Fruit fly (Drosophila melanogaster) whole organism, embryonic: Measurements from ENCODE around the gene CG16972.

Experiments used
- CG10267 ChIP-seq: fragments of 200-800 bp; sonication (Bioruptor generic); optimal IDR thresholded peaks from 2 replicates; lab custom pipeline; 2018; ENCODE audit warnings: missing biosample characterization, mild to moderate bottlenecking, missing genetic modification characterization, moderate library complexity
- CG12236 ChIP-seq: fragments of 200-800 bp; sonication (Bioruptor generic); optimal IDR thresholded peaks from 2 replicates; lab custom pipeline; 2016; ENCODE audit warnings: missing biosample characterization, missing genetic modification characterization
- CG12659 ChIP-seq: fragments of 200-800 bp; sonication (Bioruptor generic); optimal IDR thresholded peaks from 3 replicates; lab custom pipeline; 2017; ENCODE audit warnings: mild to moderate bottlenecking, missing biosample characterization, missing genetic modification reagents, missing genetic modification characterization
- CG13424 ChIP-seq: fragments of 200-800 bp; sonication (Bioruptor generic); optimal IDR thresholded peaks from 2 replicates; lab custom pipeline; 2019; ENCODE audit warnings: missing biosample characterization, mild to moderate bottlenecking, missing genetic modification characterization, moderate library complexity
- CG14014 ChIP-seq: fragments of 200-800 bp; sonication (Bioruptor generic); IDR thresholded peaks from 2 replicates; pipeline ENCODE4 v1.3.6; 2022; ENCODE audit warnings: missing biosample characterization, missing genetic modification characterization
- CG14050 ChIP-seq: fragments of 200-800 bp; sonication (Bioruptor generic); IDR thresholded peaks from 3 replicates; pipeline ENCODE4 v1.3.6; 2022; ENCODE audit warnings: missing biosample characterization, missing genetic modification characterization
- CG15269 ChIP-seq: fragments of 200-800 bp; sonication (Bioruptor generic); optimal IDR thresholded peaks from 2 replicates; lab custom pipeline; 2018; ENCODE audit warnings: missing biosample characterization, mild to moderate bottlenecking, missing genetic modification characterization, moderate library complexity
- CG16779 ChIP-seq: fragments of 200-800 bp; sonication (Bioruptor generic); IDR thresholded peaks from 2 replicates; pipeline ENCODE4 v1.3.6; 2022; ENCODE audit warnings: missing biosample characterization, missing genetic modification characterization
- CG16863 ChIP-seq: fragments of 200-800 bp; sonication (Bioruptor generic); optimal IDR thresholded peaks from 3 replicates; lab custom pipeline; 2016; ENCODE audit warnings: missing biosample characterization, missing genetic modification characterization
- CG17912 ChIP-seq: fragments of 200-800 bp; sonication (Bioruptor generic); optimal IDR thresholded peaks from 2 replicates; lab custom pipeline; 2018; ENCODE audit warnings: missing biosample characterization, mild to moderate bottlenecking, missing genetic modification characterization
- CG1792 ChIP-seq: fragments of 200-800 bp; sonication (Bioruptor generic); optimal IDR thresholded peaks from 2 replicates; lab custom pipeline; 2016; ENCODE audit warnings: missing biosample characterization, missing genetic modification characterization
- CG1832 ChIP-seq: fragments of 200-800 bp; sonication (Bioruptor generic); optimal IDR thresholded peaks from 2 replicates; lab custom pipeline; 2017; ENCODE audit warnings: missing biosample characterization, mild to moderate bottlenecking, missing genetic modification characterization, inconsistent platforms
- CG2129 ChIP-seq: fragments of 200-800 bp; sonication (Bioruptor generic); IDR thresholded peaks from 2 replicates; pipeline ENCODE4 v1.3.6; 2022; ENCODE audit warnings: missing biosample characterization, missing genetic modification characterization; ENCODE audit not compliant: partially characterized antibody
- CG2199 ChIP-seq: fragments of 200-800 bp; sonication (Bioruptor generic); IDR thresholded peaks from 3 replicates; pipeline ENCODE4 v1.3.6; 2022; ENCODE audit warnings: missing biosample characterization, missing genetic modification characterization
- CG2889 ChIP-seq: fragments of 200-800 bp; sonication (Bioruptor generic); IDR thresholded peaks from 3 replicates; pipeline ENCODE4 v1.3.6; 2022; ENCODE audit warnings: missing biosample characterization, missing genetic modification characterization
- CG30020 ChIP-seq: fragments of 200-800 bp; optimal IDR thresholded peaks from 2 replicates; lab custom pipeline; 2019; ENCODE audit warnings: missing biosample characterization, mild to moderate bottlenecking, missing genetic modification characterization, moderate library complexity
- CG30403 ChIP-seq: fragments of 200-800 bp; sonication (Bioruptor generic); optimal IDR thresholded peaks from 3 replicates; lab custom pipeline; 2016; ENCODE audit warnings: missing biosample characterization, missing genetic modification characterization
- CG6654 ChIP-seq: fragments of 200-800 bp; sonication (Bioruptor generic); optimal IDR thresholded peaks from 2 replicates; lab custom pipeline; 2017; ENCODE audit warnings: missing biosample characterization, mild to moderate bottlenecking, missing genetic modification characterization
- CoRest ChIP-seq: fragments of 200-800 bp; sonication (Bioruptor generic); optimal IDR thresholded peaks from 3 replicates; lab custom pipeline; 2018; ENCODE audit warnings: missing biosample characterization, mild to moderate bottlenecking, missing genetic modification characterization, moderate library complexity
- Dbx ChIP-seq: fragments of 200-800 bp; sonication (Bioruptor generic); IDR thresholded peaks from 3 replicates; pipeline ENCODE4 v1.3.6; 2022; ENCODE audit warnings: missing biosample characterization, missing genetic modification characterization
- Drgx ChIP-seq: fragments of 200-800 bp; sonication (Bioruptor generic); IDR thresholded peaks from 2 replicates; pipeline ENCODE4 v1.3.6; 2022; ENCODE audit warnings: missing biosample characterization, missing genetic modification characterization
- HHEX ChIP-seq: fragments of 200-800 bp; sonication (Bioruptor generic); optimal IDR thresholded peaks from 3 replicates; lab custom pipeline; 2017; ENCODE audit warnings: missing biosample characterization, mild to moderate bottlenecking, missing genetic modification characterization, missing genetic modification reagents
- Kr ChIP-seq: fragments of 200-800 bp; sonication (Bioruptor generic); optimal IDR thresholded peaks from 2 replicates; lab custom pipeline; 2017; ENCODE audit warnings: missing biosample characterization, mild to moderate bottlenecking, missing genetic modification characterization
- Nf-YC ChIP-seq: fragments of 200-800 bp; optimal IDR thresholded peaks from 3 replicates; lab custom pipeline; 2019; ENCODE audit warnings: missing biosample characterization, mild to moderate bottlenecking, missing genetic modification characterization, moderate library complexity
- Oaz ChIP-seq: fragments of 200-800 bp; sonication (Bioruptor generic); IDR thresholded peaks from 2 replicates; pipeline ENCODE4 v1.3.6; 2022; ENCODE audit warnings: missing biosample characterization, missing genetic modification characterization
- Optix ChIP-seq: fragments of 200-800 bp; sonication (Bioruptor generic); IDR thresholded peaks from 3 replicates; pipeline ENCODE4 v1.3.6; 2022; ENCODE audit warnings: missing biosample characterization, missing genetic modification characterization
- Sox102F ChIP-seq: fragments of 200-800 bp; sonication (Bioruptor generic); optimal IDR thresholded peaks from 2 replicates; lab custom pipeline; 2018; ENCODE audit warnings: missing biosample characterization, mild to moderate bottlenecking, missing genetic modification characterization, moderate library complexity
- Usf ChIP-seq: fragments of 200-800 bp; sonication (Bioruptor generic); optimal IDR thresholded peaks from 2 replicates; lab custom pipeline; 2017; ENCODE audit warnings: missing genotype, missing biosample characterization, missing genetic modification characterization
- bcd ChIP-seq: fragments of 200-800 bp; sonication (Bioruptor generic); optimal IDR thresholded peaks from 2 replicates; lab custom pipeline; 2017; ENCODE audit warnings: missing biosample characterization, mild to moderate bottlenecking, missing genetic modification characterization
- bigmax ChIP-seq: fragments of 200-800 bp; sonication (Bioruptor generic); optimal IDR thresholded peaks from 2 replicates; lab custom pipeline; 2018; ENCODE audit warnings: missing biosample characterization, mild to moderate bottlenecking, missing genetic modification characterization
- chm ChIP-seq: fragments of 200-800 bp; sonication (Bioruptor generic); IDR thresholded peaks from 2 replicates; pipeline ENCODE4 v1.3.6; 2022; ENCODE audit warnings: missing biosample characterization, missing genetic modification characterization
- crol ChIP-seq: fragments of 200-800 bp; sonication (Bioruptor generic); IDR thresholded peaks from 2 replicates; pipeline ENCODE4 v1.3.6; 2022; ENCODE audit warnings: missing biosample characterization, missing genetic modification characterization
- dati ChIP-seq: fragments of 200-800 bp; sonication (Bioruptor generic); IDR thresholded peaks from 2 replicates; pipeline ENCODE4 v1.3.6; 2022; ENCODE audit warnings: missing biosample characterization, missing genetic modification characterization
- dpn ChIP-seq, 2 experiments: fragments of 200-800 bp; sonication (Bioruptor generic); optimal IDR thresholded peaks; 3 replicates each; lab custom pipeline; 2016; ENCODE audit warnings: missing biosample characterization in 2 of 2, missing genetic modification characterization in 2 of 2
- eyg ChIP-seq: fragments of 200-800 bp; sonication (Bioruptor generic); optimal IDR thresholded peaks from 3 replicates; lab custom pipeline; 2016; ENCODE audit warnings: missing biosample characterization, missing genetic modification characterization
- fd96Cb ChIP-seq: fragments of 200-800 bp; sonication (Bioruptor generic); optimal IDR thresholded peaks from 2 replicates; lab custom pipeline; 2018; ENCODE audit warnings: missing biosample characterization, mild to moderate bottlenecking, missing genetic modification characterization, moderate library complexity
- gem ChIP-seq: fragments of 200-800 bp; sonication (Bioruptor generic); optimal IDR thresholded peaks from 2 replicates; lab custom pipeline; 2019; ENCODE audit warnings: missing biosample characterization, mild to moderate bottlenecking, missing genetic modification characterization, moderate library complexity
- gsb-n ChIP-seq: fragments of 200-800 bp; sonication (Bioruptor generic); optimal IDR thresholded peaks from 3 replicates; lab custom pipeline; 2018; ENCODE audit warnings: missing biosample characterization, mild to moderate bottlenecking, missing genetic modification characterization
- h ChIP-seq: fragments of >200 bp; optimal IDR thresholded peaks from 2 replicates; lab custom pipeline; 2017
- lbe ChIP-seq: fragments of 200-800 bp; sonication (Bioruptor generic); optimal IDR thresholded peaks from 2 replicates; lab custom pipeline; 2016; ENCODE audit warnings: missing biosample characterization, mild to moderate bottlenecking, missing genetic modification characterization
- mirr ChIP-seq: fragments of 200-800 bp; sonication (Bioruptor generic); optimal IDR thresholded peaks from 3 replicates; lab custom pipeline; 2018; ENCODE audit warnings: missing biosample characterization, mild to moderate bottlenecking, missing genetic modification characterization
- oc ChIP-seq: fragments of 200-800 bp; sonication (Bioruptor generic); optimal IDR thresholded peaks from 2 replicates; lab custom pipeline; 2018; ENCODE audit warnings: missing biosample characterization, mild to moderate bottlenecking, missing genetic modification characterization, moderate library complexity
- pan ChIP-seq, 4 experiments: fragments of >200 bp in 3 of 4; fragments of 200-800 bp in 1 of 4; sonication (Bioruptor generic) in 1 of 4; optimal IDR thresholded peaks in 3 of 4; IDR thresholded peaks in 1 of 4; 2 replicates each; pipeline versions ENCODE4 v1.3.6 to Lab custom; 2017 to 2022; ENCODE audit warnings: missing biosample characterization in 2 of 4, missing genetic modification characterization in 2 of 4, mixed read lengths in 1 of 4
- pum ChIP-seq: fragments of 200-800 bp; sonication (Bioruptor generic); optimal IDR thresholded peaks from 2 replicates; lab custom pipeline; 2016; ENCODE audit warnings: missing biosample characterization, missing genetic modification characterization
- repo ChIP-seq: fragments of 200-800 bp; sonication (Bioruptor generic); optimal IDR thresholded peaks from 2 replicates; lab custom pipeline; 2016; ENCODE audit warnings: missing biosample characterization, missing genetic modification characterization
- scrt ChIP-seq: fragments of 200-800 bp; sonication (Bioruptor generic); optimal IDR thresholded peaks from 2 replicates; lab custom pipeline; 2018; ENCODE audit warnings: missing biosample characterization, mild to moderate bottlenecking, missing genetic modification characterization, moderate library complexity
- sna ChIP-seq: fragments of 200-800 bp; sonication (Bioruptor generic); IDR thresholded peaks from 2 replicates; pipeline ENCODE4 v1.3.6; 2022; ENCODE audit warnings: missing biosample characterization, missing genetic modification characterization; ENCODE audit not compliant: partially characterized antibody
- so ChIP-seq: fragments of 200-800 bp; sonication (Bioruptor generic); IDR thresholded peaks from 3 replicates; pipeline ENCODE4 v1.3.6; 2022; ENCODE audit warnings: missing biosample characterization, missing genetic modification characterization
- tll ChIP-seq, 2 experiments: fragments of 200-800 bp in 1 of 2; fragments of >200 bp in 1 of 2; sonication (Bioruptor generic) in 1 of 2; optimal IDR thresholded peaks; 2 replicates each; lab custom pipeline; 2017 to 2019; ENCODE audit warnings: missing biosample characterization in 2 of 2, missing genetic modification characterization in 2 of 2, mild to moderate bottlenecking in 1 of 2, moderate library complexity in 1 of 2
- trh ChIP-seq: fragments of 200-800 bp; sonication (Bioruptor generic); optimal IDR thresholded peaks from 2 replicates; lab custom pipeline; 2016; ENCODE audit warnings: missing biosample characterization, missing genetic modification characterization
- wek ChIP-seq: fragments of 200-800 bp; sonication (Bioruptor generic); optimal IDR thresholded peaks from 3 replicates; lab custom pipeline; 2018; ENCODE audit warnings: missing biosample characterization, mild to moderate bottlenecking, missing genetic modification characterization, moderate library complexity

The CG16972 gene

DNA sequence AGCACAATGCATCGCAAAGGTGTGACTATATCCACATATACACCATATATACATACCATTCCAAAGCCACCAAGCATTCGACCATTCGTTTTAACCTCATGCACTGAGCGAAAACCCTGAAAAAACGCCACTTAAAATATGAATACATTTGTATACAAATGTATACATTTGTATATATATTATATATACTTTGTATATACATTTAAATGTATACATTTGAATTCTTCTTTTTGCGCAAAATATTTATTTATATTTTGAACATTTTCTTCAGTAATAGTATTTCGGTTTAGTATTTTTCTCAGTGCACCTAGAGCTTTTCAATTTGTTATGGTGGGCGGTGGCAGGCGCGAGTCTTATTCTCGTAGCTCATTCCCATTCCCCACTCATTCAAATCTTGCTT lies 46.7 kb downstream of the CG16972 start (continued):
- no peak for TF ChIP-seq CG6654 (GFP tag; lab: Kevin White, UChicago)
- peak; percentile 12 for TF ChIP-seq CG12659 (GFP tag; lab: Kevin White, UChicago)
- no peak for TF ChIP-seq pum (GFP tag; lab: Kevin White, UChicago)
- TF ChIP-seq bcd (GFP tag; lab: Kevin White, UChicago): no peak
- TF ChIP-seq CG1832 (GFP tag; lab: Kevin White, UChicago): no peak
- no peak for TF ChIP-seq wek
- no peak for TF ChIP-seq dati (GFP tag; lab: Robert Waterston, UW)
- TF ChIP-seq CG10267: no peak
- TF ChIP-seq CG30020 (tag; lab: Kevin White, UChicago): no peak
- no peak for TF ChIP-seq scrt (GFP tag; lab: Kevin White, UChicago)
- TF ChIP-seq gsb-n: no peak
- no peak for TF ChIP-seq chm (GFP tag; lab: Robert Waterston, UW)
- TF ChIP-seq bigmax (GFP tag; lab: Kevin White, UChicago): no peak
- peak; percentile 26 for TF ChIP-seq Nf-YC (tag; lab: Kevin White, UChicago)
- TF ChIP-seq HHEX (GFP tag; lab: Kevin White, UChicago): no peak
- no peak for TF ChIP-seq Kr (GFP tag; lab: Kevin White, UChicago)
- no peak for TF ChIP-seq CG2889 (GFP tag; lab: Robert Waterston, UW)
- TF ChIP-seq CG17912: no peak
- no peak for TF ChIP-seq eyg (GFP tag; lab: Kevin White, UChicago)
- TF ChIP-seq tll (GFP tag; optimal IDR thresholded peaks at IDR 0.05; lab: Kevin White, UChicago): no peak
- TF ChIP-seq CG16779 (GFP tag; lab: Robert Waterston, UW): no peak
- TF ChIP-seq CG14014: no peak
- TF ChIP-seq CG12236 (GFP tag; lab: Kevin White, UChicago): no peak
- peak; percentile 3 for TF ChIP-seq fd96Cb
- 0 out of 2 replicates have a peak, but pooled peaks have one; percentile 29 for TF ChIP-seq Oaz (GFP tag; lab: Robert Waterston, UW)
- no peak for TF ChIP-seq h
- no peak for TF ChIP-seq CG14050
- peak; percentile 40 for TF ChIP-seq CG13424 (tag; lab: Kevin White, UChicago)
- no peak for TF ChIP-seq pan (optimal IDR thresholded peaks at IDR 0.05; lab: Kevin White, UChicago)
- peak in 1 of 2 experiments; percentile 43 for TF ChIP-seq pan (GFP tag; optimal IDR thresholded peaks at IDR 0.05 in 1 of 2, IDR thresholded peaks at IDR 0.05 in 1 of 2)
- TF ChIP-seq CG16863: no peak
- TF ChIP-seq CG15269 (tag; lab: Kevin White, UChicago): peak; percentile 63
- TF ChIP-seq so (GFP tag; lab: Robert Waterston, UW): 0 out of 3 replicates have a peak, but pooled peaks have one; percentile 39
- no peak for TF ChIP-seq CG2129 (GFP tag; lab: Robert Waterston, UW)
- no peak for TF ChIP-seq crol (GFP tag; lab: Robert Waterston, UW)
- TF ChIP-seq mirr: no peak
- no peak for TF ChIP-seq dpn (GFP tag; optimal IDR thresholded peaks at IDR 0.05; lab: Kevin White, UChicago)
- TF ChIP-seq CG2199 (GFP tag; lab: Robert Waterston, UW): no peak
- TF ChIP-seq CG30403: no peak
- no peak for TF ChIP-seq Usf (GFP tag; lab: Kevin White, UChicago)
- TF ChIP-seq Sox102F: peak; percentile 27
- peak; percentile 49; the same call in 1 of the 2 replicates for TF ChIP-seq Drgx (GFP tag; lab: Robert Waterston, UW)
- TF ChIP-seq oc (tag; lab: Kevin White, UChicago): no peak
- TF ChIP-seq lbe (GFP tag; lab: Kevin White, UChicago): no peak
- no peak for TF ChIP-seq trh (GFP tag; lab: Kevin White, UChicago)
- no peak for TF ChIP-seq CG1792 (GFP tag; lab: Kevin White, UChicago)
- peak; percentile 24 for TF ChIP-seq CoRest
- TF ChIP-seq sna (GFP tag; lab: Robert Waterston, UW): no peak
- no peak for TF ChIP-seq Dbx (GFP tag; lab: Robert Waterston, UW)
- no peak for TF ChIP-seq Optix (GFP tag; lab: Robert Waterston, UW)
- TF ChIP-seq repo (GFP tag; lab: Kevin White, UChicago): no peak
- TF ChIP-seq gem (tag; lab: Kevin White, UChicago): peak; percentile 61
